Worm (Caenorhabditis elegans): Measurements from ENCODE around the gene sym-2.

The sym-2 gene

DNA sequence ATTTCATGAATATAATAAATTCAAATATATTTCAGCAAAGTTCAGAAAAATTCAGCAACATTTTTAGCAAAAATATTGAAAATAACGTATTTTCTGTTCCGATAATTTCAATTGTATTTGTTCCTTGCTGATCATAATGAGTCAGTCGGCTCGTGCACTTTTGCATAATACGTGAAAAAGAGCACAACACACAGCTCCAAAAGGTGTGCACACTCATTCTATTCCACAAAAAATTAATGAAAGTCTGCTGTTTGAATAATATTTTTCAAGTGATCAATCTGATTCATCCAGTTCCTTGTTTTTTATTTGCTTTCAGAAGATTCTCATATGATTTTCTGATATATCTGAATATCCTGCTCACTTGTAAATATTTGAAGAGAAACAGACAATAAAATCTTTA, 33.9 kb downstream of the sym-2 start:
- TF ChIP-seq ztf-7 (tag; optimal IDR thresholded peaks at IDR 0.05) (no peak), snpc-4 (tag; optimal IDR thresholded peaks at IDR 0.05) (no peak), jun-1 (tag; optimal IDR thresholded peaks at IDR 0.05) (no peak), aha-1 (tag) (peak; percentile 96), F26F4.8 (GFP tag; conservative IDR thresholded peaks at IDR 0.05) (no peak), hif-1 (tag; optimal IDR thresholded peaks at IDR 0.05) (peak; percentile 87 to 89)

DNA sequence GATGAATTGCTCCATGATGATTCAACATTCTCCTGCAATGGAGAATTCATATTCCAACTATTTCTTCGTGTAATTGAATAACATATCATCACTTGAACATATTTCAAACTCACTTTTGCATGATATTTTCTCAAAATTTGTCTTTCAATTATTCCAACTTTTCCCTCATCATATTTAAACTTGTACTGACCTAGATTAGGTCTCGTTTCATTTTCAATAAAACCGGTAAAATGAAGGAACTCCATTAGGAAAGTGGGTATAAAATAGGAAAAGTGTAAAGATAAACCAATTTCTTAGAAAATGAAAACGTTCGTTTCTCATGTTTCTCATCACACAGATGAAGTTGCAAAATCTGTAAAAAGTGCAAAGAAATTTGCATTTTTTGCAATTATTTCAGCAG, 36.0 kb downstream of the sym-2 start, which contains the start of gene col-78:
col-78 (plus strand) TSS at position 301 of the 400 bp plus-strand sequence.
- TF ChIP-seq mep-1 (tag; optimal IDR thresholded peaks at IDR 0.05) (no peak), zfp-2 (tag; optimal IDR thresholded peaks at IDR 0.05) (no peak), ama-1 (optimal IDR thresholded peaks at IDR 0.05) (no peak), skn-1 (tag; optimal IDR thresholded peaks at IDR 0.05) (no peak), mxl-2 (GFP tag; conservative IDR thresholded peaks at IDR 0.05) (no peak), ZK337.2 (GFP tag; IDR thresholded peaks at IDR 0.05) (no peak), Y75B8A.6 (GFP tag; IDR thresholded peaks at IDR 0.05) (no peak), ztf-11 (tag; optimal IDR thresholded peaks at IDR 0.05) (no peak), ZK546.5 (tag; optimal IDR thresholded peaks at IDR 0.05) (no peak), ctbp-1 (GFP tag; IDR thresholded peaks at IDR 0.05) (no peak)

DNA sequence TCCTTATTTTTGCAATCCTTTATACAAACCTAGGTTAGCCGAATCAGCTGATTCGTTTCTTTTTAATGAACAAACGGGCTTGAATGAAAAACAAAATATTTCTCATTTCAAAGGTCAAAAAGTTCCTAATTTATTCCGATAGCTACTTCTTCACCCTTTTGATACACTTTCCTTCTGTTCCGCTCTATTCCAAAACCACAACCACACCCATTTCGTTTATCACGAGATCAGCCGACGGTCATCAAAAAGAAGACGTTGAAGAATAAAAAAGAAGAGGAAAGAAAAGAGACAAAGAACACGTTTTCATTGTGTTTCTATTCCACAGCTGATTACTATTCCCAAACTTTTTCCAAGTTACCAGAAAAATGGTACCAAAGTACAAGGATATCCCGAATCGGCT, 40.2 kb downstream of the sym-2 start:
- TF ChIP-seq gei-8 (GFP tag; optimal IDR thresholded peaks at IDR 0.05) (no peak), dmd-8 (GFP tag; IDR thresholded peaks at IDR 0.05) (no peak), Y105C5A.15 (GFP tag; IDR thresholded peaks at IDR 0.05) (no peak), T26A8.4 (GFP tag; IDR thresholded peaks at IDR 0.05) (no peak), daf-16 (GFP tag; optimal IDR thresholded peaks at IDR 0.05) (no peak), daf-16 (tag; optimal IDR thresholded peaks at IDR 0.05) (no peak), Y48G9A.11 (GFP tag; IDR thresholded peaks at IDR 0.05) (no peak), dpl-1 (GFP tag; optimal IDR thresholded peaks at IDR 0.05) (no peak), madf-9 (GFP tag; conservative IDR thresholded peaks at IDR 0.05) (no peak), nhr-48 (tag; optimal IDR thresholded peaks at IDR 0.05) (no peak), nhr-41 (GFP tag; IDR thresholded peaks at IDR 0.05) (no peak), snpc-4 (tag; optimal IDR thresholded peaks at IDR 0.05) (no peak), ZK546.5 (tag; optimal IDR thresholded peaks at IDR 0.05) (no peak), mxl-3 (GFP tag; optimal IDR thresholded peaks at IDR 0.05) (no peak), duxl-1 (tag; optimal IDR thresholded peaks at IDR 0.05; ENCODE audit: poor library complexity) (no peak), zip-11 (GFP tag; IDR thresholded peaks at IDR 0.05) (no peak), nhr-11 (tag; optimal IDR thresholded peaks at IDR 0.05) (no peak), nhr-102 (tag; optimal IDR thresholded peaks at IDR 0.05) (no peak), nhr-111 (GFP tag; optimal IDR thresholded peaks at IDR 0.05) (no peak), lin-38 (GFP tag; IDR thresholded peaks at IDR 0.05) (no peak)

DNA sequence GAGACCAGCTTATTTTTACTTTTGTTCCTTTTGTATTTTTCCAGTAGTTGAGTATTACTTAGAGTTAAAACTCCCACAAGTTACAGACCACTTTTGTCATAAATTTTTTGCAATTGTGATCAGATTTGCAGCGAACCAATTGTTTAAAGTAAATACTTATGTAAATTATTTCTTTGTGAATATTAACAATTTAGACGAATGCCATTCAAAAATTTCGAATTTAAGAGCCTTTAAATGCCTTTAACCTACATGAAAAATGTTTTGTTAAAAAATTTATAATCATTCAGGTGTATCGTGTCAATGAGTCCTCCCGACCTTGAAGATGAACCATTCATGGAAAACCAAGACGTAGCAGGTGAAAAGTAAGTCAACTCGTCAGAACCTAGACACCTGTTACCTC, 42.3 kb downstream of the sym-2 start, which contains the start of gene W07A12.4:
W07A12.4 (plus strand) TSS at position 301 of the 400 bp plus-strand sequence.
- TF ChIP-seq mep-1 (tag; optimal IDR thresholded peaks at IDR 0.05) (no peak), pqm-1 (tag; optimal IDR thresholded peaks at IDR 0.05) (no peak), aha-1 (tag) (peak; percentile 41)

DNA sequence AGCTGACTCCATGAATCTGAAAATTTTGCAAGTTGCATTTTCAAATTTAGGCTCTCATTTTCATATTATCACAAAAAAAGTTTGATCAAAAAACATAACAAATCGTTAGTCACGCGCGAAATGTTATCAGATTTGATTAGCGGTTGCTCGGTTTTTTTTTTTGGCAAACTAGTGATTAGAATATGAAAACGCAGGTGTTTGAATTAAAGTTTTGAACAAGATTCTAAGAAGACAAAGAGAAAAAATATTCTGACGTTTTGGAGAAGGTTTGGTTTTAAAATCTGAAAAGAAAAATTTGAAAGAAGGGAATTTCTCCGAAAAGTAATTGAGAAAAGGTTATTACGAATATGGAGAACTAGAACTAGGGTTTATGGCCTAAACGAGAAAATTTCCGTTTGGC, 43.9 kb downstream of the sym-2 start:
- no peak for TF ChIP-seq unc-62 (GFP tag; optimal IDR thresholded peaks at IDR 0.05 in 1 of 2)
- TF ChIP-seq unc-62 (tag; optimal IDR thresholded peaks at IDR 0.05): no peak
- no peak for TF ChIP-seq lir-3 (tag; optimal IDR thresholded peaks at IDR 0.05)
- no peak for TF ChIP-seq egl-43 (GFP tag; IDR thresholded peaks at IDR 0.05)
- no peak for TF ChIP-seq sdz-12 (GFP tag; optimal IDR thresholded peaks at IDR 0.05)
- TF ChIP-seq nhr-111 (GFP tag; optimal IDR thresholded peaks at IDR 0.05): no peak
- TF ChIP-seq T20F7.1 (GFP tag; optimal IDR thresholded peaks at IDR 0.05): no peak
- TF ChIP-seq R02D3.7 (tag; optimal IDR thresholded peaks at IDR 0.05): no peak
- no peak for TF ChIP-seq T26A8.4 (GFP tag; IDR thresholded peaks at IDR 0.05)
- no peak for TF ChIP-seq cey-2 (tag; optimal IDR thresholded peaks at IDR 0.05; ENCODE audit: borderline replicate concordance, insufficient read depth)
- no peak for TF ChIP-seq unc-130 (GFP tag; optimal IDR thresholded peaks at IDR 0.05)
- no peak for TF ChIP-seq ceh-20 (GFP tag; IDR thresholded peaks at IDR 0.05)
- TF ChIP-seq zip-2 (tag; optimal IDR thresholded peaks at IDR 0.05): no peak
- no peak for TF ChIP-seq ces-1 (GFP tag; optimal IDR thresholded peaks at IDR 0.05)
- TF ChIP-seq attf-4 (tag; optimal IDR thresholded peaks at IDR 0.05): no peak
